Worm (Caenorhabditis elegans) whole organism, young adult: Measurements from ENCODE around the gene col-148.

Source experiments
- T07F8.4 ChIP-seq: sonication (generic microtip); optimal IDR thresholded peaks from 2 replicates; lab custom pipeline; 2016; ENCODE audit warnings: mild to moderate bottlenecking, missing genetic modification characterization, moderate library complexity, missing compliant biosample characterization
- Y56A3A.18 ChIP-seq: fragments of 200-800 bp; sonication (Bioruptor generic); IDR thresholded peaks from 2 replicates; pipeline ENCODE4 v1.3.6; 2022; ENCODE audit warnings: missing genetic modification reagents, missing genetic modification characterization, missing compliant biosample characterization
- Y79H2A.3 ChIP-seq: fragments of 200-800 bp; sonication (Bioruptor generic); conservative IDR thresholded peaks from 2 replicates; pipeline ENCODE4 v1.3.6; 2022; ENCODE audit warnings: missing genetic modification reagents, missing genetic modification characterization, missing compliant biosample characterization
- bed-1 ChIP-seq: fragments of 200-800 bp; sonication (Bioruptor generic); IDR thresholded peaks from 2 replicates; pipeline ENCODE4 v1.3.6; 2022; ENCODE audit warnings: missing genetic modification reagents, missing genetic modification characterization, missing compliant biosample characterization
- hlh-26 ChIP-seq: fragments of 200-800 bp; sonication (Bioruptor generic); conservative IDR thresholded peaks from 2 replicates; pipeline ENCODE4 v1.3.6; 2022; ENCODE audit warnings: missing genetic modification reagents, missing genetic modification characterization, missing compliant biosample characterization
- mcd-1 ChIP-seq: fragments of 200-800 bp; sonication (Bioruptor generic); IDR thresholded peaks from 2 replicates; pipeline ENCODE4 v1.3.6; 2022; ENCODE audit warnings: missing genetic modification reagents, missing genetic modification characterization, missing compliant biosample characterization
- mxl-1 ChIP-seq: sonication (generic microtip); optimal IDR thresholded peaks from 2 replicates; lab custom pipeline; 2016; ENCODE audit warnings: missing genetic modification characterization, missing compliant biosample characterization
- nhr-90 ChIP-seq: sonication (generic microtip); optimal IDR thresholded peaks from 2 replicates; lab custom pipeline; 2016; ENCODE audit warnings: missing genotype, mild to moderate bottlenecking, missing genetic modification characterization, missing compliant biosample characterization
- pha-4 ChIP-seq: fragments of 150-350 bp; sonication (generic microtip); optimal IDR thresholded peaks from 2 replicates; lab custom pipeline; 2014; ENCODE audit warnings: missing biosample characterization, missing genetic modification reagents, missing genetic modification characterization
- repo-1 ChIP-seq: sonication (generic microtip); optimal IDR thresholded peaks from 2 replicates; lab custom pipeline; 2017; ENCODE audit warnings: mild to moderate bottlenecking, missing genetic modification characterization, missing compliant biosample characterization
- ztf-22 ChIP-seq: fragments of 200-800 bp; sonication (Bioruptor generic); optimal IDR thresholded peaks from 2 replicates; lab custom pipeline; 2018; ENCODE audit warnings: mild to moderate bottlenecking, missing genetic modification characterization, moderate library complexity, missing compliant biosample characterization

DNA sequence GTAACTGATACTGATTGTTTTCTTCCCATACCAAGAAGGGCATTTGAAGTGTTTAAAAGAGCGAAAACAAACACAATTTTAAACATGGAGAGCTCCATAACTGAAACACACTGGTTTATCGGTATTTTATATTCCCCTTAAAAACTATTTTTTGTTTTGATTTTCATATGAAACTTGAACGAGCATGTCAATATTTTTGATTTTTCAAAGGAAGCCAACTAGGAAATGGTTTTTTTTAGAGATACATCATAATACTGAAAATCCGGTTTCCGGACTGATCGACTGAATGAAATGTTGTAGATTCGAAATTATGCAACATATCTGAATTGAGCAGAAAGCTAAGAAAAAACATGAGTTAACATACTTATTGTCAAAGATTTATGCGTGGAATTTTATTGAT lies 14.2 kb upstream of the col-148 start, which contains the start of gene ttr-19:
- TF ChIP-seq nhr-90 (tag; lab: Kevin White, UChicago) (no peak), mcd-1 (GFP tag; lab: Robert Waterston, UW) (no peak), bed-1 (GFP tag; lab: Robert Waterston, UW) (no peak), Y79H2A.3 (GFP tag; lab: Robert Waterston, UW) (no peak), pha-4 (no peak), mxl-1 (no peak), Y56A3A.18 (GFP tag; lab: Robert Waterston, UW) (no peak), ztf-22 (GFP tag; lab: Kevin White, UChicago) (no peak), T07F8.4 (tag; lab: Kevin White, UChicago) (no peak), hlh-26 (GFP tag; lab: Robert Waterston, UW) (no peak), repo-1 (tag; lab: Kevin White, UChicago) (no peak)
